Fruit fly (Drosophila melanogaster): Measurements from ENCODE around the gene Rac1.

DNA sequence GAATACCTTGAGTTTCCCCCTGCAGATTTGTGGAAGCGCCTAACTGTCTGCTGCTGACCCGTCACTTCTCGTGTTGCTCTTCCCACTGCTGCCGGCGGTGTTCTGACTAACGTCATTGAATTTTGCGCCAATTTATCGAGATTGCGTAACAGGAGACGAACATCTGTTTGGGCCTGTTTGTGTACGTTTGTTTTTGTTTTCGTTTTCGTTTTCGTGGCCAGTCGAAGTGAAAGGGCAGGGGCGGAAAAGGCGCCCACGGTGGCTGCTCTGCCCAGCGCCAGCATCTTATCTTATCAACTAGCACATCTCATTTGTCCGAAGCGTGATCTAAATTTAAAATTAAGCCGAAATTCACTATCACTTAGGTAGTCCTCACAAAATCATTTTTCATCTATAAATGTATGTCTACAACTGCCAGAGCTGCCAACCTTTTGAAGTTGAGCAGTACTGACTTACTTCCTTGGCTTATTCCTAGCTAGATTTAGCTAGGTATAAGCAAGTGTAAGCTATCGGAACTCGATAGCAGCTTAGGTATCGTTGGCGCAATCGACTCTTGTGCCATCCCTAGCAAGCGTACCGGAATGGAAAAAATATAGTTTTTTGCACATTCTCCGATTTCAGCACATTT, 4.6 kb upstream of the Rac1 start, which contains the start of the genes Ctr9 and Nt5a:
- peak; percentile 70 for TF ChIP-seq CG7101 (tag; optimal IDR thresholded peaks at IDR 0.05)
- TF ChIP-seq CG11617 (GFP tag; optimal IDR thresholded peaks at IDR 0.05), result peak; percentile 60
- TF ChIP-seq pad (GFP tag; optimal IDR thresholded peaks at IDR 0.05), result peak; percentile 12
- TF ChIP-seq CG5204 (GFP tag; optimal IDR thresholded peaks at IDR 0.05), result no peak
